Worm (Caenorhabditis elegans) whole organism, L2 larva: ENCODE measurements around the gene lido-10.

Experiments used
- lin-39 ChIP-seq: fragments of 150-350 bp; optimal IDR thresholded peaks from 2 replicates; lab custom pipeline; 2014; ENCODE audit warnings: missing biosample characterization, missing genetic modification reagents, missing genetic modification characterization
- lsy-2 ChIP-seq, 2 experiments: fragments of 150-350 bp in 1 of 2; sonication (generic microtip) in 1 of 2; optimal IDR thresholded peaks; 2 replicates each; lab custom pipeline; 2014 to 2017; ENCODE audit warnings: missing biosample characterization in 2 of 2, missing genetic modification characterization in 2 of 2
- nhr-129 ChIP-seq: fragments of 150-350 bp; optimal IDR thresholded peaks from 2 replicates; lab custom pipeline; 2014; ENCODE audit warnings: missing biosample characterization, missing genetic modification characterization
- unc-62 ChIP-seq: fragments of 150-350 bp; optimal IDR thresholded peaks from 2 replicates; lab custom pipeline; 2014; ENCODE audit warnings: missing biosample characterization, missing genetic modification reagents, missing genetic modification characterization
- ztf-4 ChIP-seq: fragments of 150-350 bp; optimal IDR thresholded peaks from 2 replicates; lab custom pipeline; 2014; ENCODE audit warnings: missing biosample characterization, missing genetic modification characterization

DNA sequence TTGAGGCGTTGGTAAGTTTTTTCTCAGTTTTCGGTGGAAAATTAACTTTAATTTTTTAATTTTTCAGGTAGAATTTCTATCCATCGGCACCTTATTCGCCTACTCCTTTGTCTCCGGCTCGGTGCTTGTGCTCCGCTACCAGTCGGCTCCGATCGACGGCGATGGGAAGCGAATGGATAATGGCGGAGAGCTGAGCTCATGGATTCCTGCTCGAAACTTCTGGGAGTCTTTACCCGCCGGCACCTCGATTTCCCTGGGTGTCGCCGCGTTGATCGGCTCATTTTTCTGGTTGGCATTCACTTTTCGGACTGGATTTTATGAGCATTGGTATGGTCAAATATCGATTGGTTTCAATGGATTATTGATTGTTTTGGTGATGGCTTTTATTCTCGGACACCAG lies 32.6 kb downstream of the lido-10 start:
- TF ChIP-seq nhr-129 (no peak), ztf-4 (tag; lab: Kevin White, UChicago) (no peak), lin-39 (tag; lab: Kevin White, UChicago) (no peak), unc-62 (GFP tag; lab: Kevin White, UChicago) (no peak), lsy-2 (tag; optimal IDR thresholded peaks at IDR 0.05; lab: Kevin White, UChicago) (no peak)
